Worm (Caenorhabditis elegans) whole organism, L4 larva: ENCODE data around the gene ints-7.
A peak's percentile ranks its signal among the peaks of the same experiment; 100 is the strongest.

ENCODE experiments used
- F37D6.2 ChIP-seq: sonication (generic microtip); optimal IDR thresholded peaks from 2 replicates; lab custom pipeline; 2016; ENCODE audit warnings: mild to moderate bottlenecking, missing genetic modification characterization, missing compliant biosample characterization
- Y75B8A.6 ChIP-seq: fragments of 200-800 bp; sonication (Bioruptor generic); IDR thresholded peaks from 2 replicates; pipeline ENCODE4 v1.3.6; 2022; ENCODE audit warnings: missing genetic modification reagents, missing genetic modification characterization, missing compliant biosample characterization
- ZK337.2 ChIP-seq: fragments of 200-800 bp; sonication (Bioruptor generic); IDR thresholded peaks from 2 replicates; pipeline ENCODE4 v1.3.6; 2022; ENCODE audit warnings: missing genetic modification reagents, missing genetic modification characterization, missing compliant biosample characterization
- aha-1 ChIP-seq: fragments of 150-350 bp; peaks from one replicate; lab custom pipeline; 2014; ENCODE audit warnings: missing biosample characterization, missing genetic modification characterization
- arid-1 ChIP-seq: fragments of 200-800 bp; sonication (Bioruptor generic); conservative IDR thresholded peaks from 2 replicates; pipeline ENCODE4 v1.3.6; 2022; ENCODE audit warnings: missing genetic modification reagents, missing genetic modification characterization, missing compliant biosample characterization
- ceh-44 ChIP-seq: fragments of 200-800 bp; sonication (Bioruptor generic); IDR thresholded peaks from 2 replicates; pipeline ENCODE4 v1.3.6; 2022; ENCODE audit warnings: missing genetic modification reagents, missing genetic modification characterization, missing compliant biosample characterization
- ctbp-1 ChIP-seq: fragments of 200-800 bp; sonication (Bioruptor generic); IDR thresholded peaks from 2 replicates; pipeline ENCODE4 v1.3.6; 2022; ENCODE audit warnings: missing genetic modification reagents, missing genetic modification characterization, missing compliant biosample characterization
- daf-19 ChIP-seq: fragments of 200-800 bp; sonication (Bioruptor generic); conservative IDR thresholded peaks from 2 replicates; pipeline ENCODE4 v1.3.6; 2022; ENCODE audit warnings: missing genetic modification characterization, missing compliant biosample characterization
- dve-1 ChIP-seq: sonication (generic microtip); optimal IDR thresholded peaks from 2 replicates; lab custom pipeline; 2017; ENCODE audit warnings: antibody characterized with exemption, mild to moderate bottlenecking, missing genetic modification characterization, missing compliant biosample characterization; ENCODE audit not compliant: insufficient read depth
- egl-43 ChIP-seq: fragments of 200-800 bp; sonication (Bioruptor generic); IDR thresholded peaks from 2 replicates; pipeline ENCODE4 v1.3.6; 2022; ENCODE audit warnings: missing genetic modification reagents, missing genetic modification characterization, missing compliant biosample characterization
- hif-1 ChIP-seq, 2 experiments: sonication (generic microtip); optimal IDR thresholded peaks; 2 replicates each; lab custom pipeline; 2016 to 2017; ENCODE audit warnings: missing compliant biosample characterization in 2 of 2, missing genetic modification characterization in 2 of 2, missing genetic modification reagents in 2 of 2, missing genotype in 2 of 2, mild to moderate bottlenecking in 1 of 2
- hlh-11 ChIP-seq: fragments of 200-800 bp; sonication (Bioruptor generic); optimal IDR thresholded peaks from 2 replicates; lab custom pipeline; 2018; ENCODE audit warnings: mild to moderate bottlenecking, missing genetic modification characterization, missing compliant biosample characterization
- lin-13 ChIP-seq: fragments of 150-350 bp; optimal IDR thresholded peaks from 2 replicates; lab custom pipeline; 2014; ENCODE audit warnings: missing biosample characterization, missing genetic modification reagents, missing genetic modification characterization
- lin-15B ChIP-seq: fragments of 150-350 bp; sonication (generic microtip); optimal IDR thresholded peaks from 3 replicates; lab custom pipeline; 2014; ENCODE audit warnings: missing biosample characterization, missing genetic modification characterization
- lir-3 ChIP-seq: sonication (generic microtip); optimal IDR thresholded peaks from 2 replicates; lab custom pipeline; 2016; ENCODE audit warnings: mild to moderate bottlenecking, missing genetic modification characterization, missing compliant biosample characterization
- madf-5 ChIP-seq, 2 experiments: fragments of 200-800 bp; sonication (Bioruptor generic); IDR thresholded peaks; 2 replicates each; pipeline ENCODE4 v1.3.6; 2022; ENCODE audit warnings: missing compliant biosample characterization in 2 of 2, missing genetic modification characterization in 2 of 2
- mdl-1 ChIP-seq, 2 experiments: fragments of 150-350 bp in 1 of 2; sonication (generic microtip) in 1 of 2; optimal IDR thresholded peaks; 2 replicates each; lab custom pipeline; 2014 to 2017; ENCODE audit warnings: missing biosample characterization in 2 of 2, missing genetic modification characterization in 2 of 2
- mep-1 ChIP-seq: fragments of 150-350 bp; sonication (generic microtip); optimal IDR thresholded peaks from 3 replicates; lab custom pipeline; 2014; ENCODE audit warnings: missing biosample characterization, missing genetic modification characterization
- mes-2 ChIP-seq: sonication (generic microtip); optimal IDR thresholded peaks from 2 replicates; lab custom pipeline; 2016; ENCODE audit warnings: missing genotype, mild to moderate bottlenecking, missing genetic modification characterization, missing compliant biosample characterization; ENCODE audit not compliant: poor library complexity, severe bottlenecking
- nhr-102 ChIP-seq: sonication (generic microtip); optimal IDR thresholded peaks from 2 replicates; lab custom pipeline; 2016; ENCODE audit warnings: mild to moderate bottlenecking, missing genetic modification characterization, moderate library complexity, missing compliant biosample characterization
- nhr-25 ChIP-seq: sonication (generic microtip); optimal IDR thresholded peaks from 2 replicates; lab custom pipeline; 2017; ENCODE audit warnings: missing genetic modification characterization, mild to moderate bottlenecking, missing compliant biosample characterization, antibody characterized with exemption, moderate library complexity, borderline replicate concordance; ENCODE audit not compliant: insufficient read depth
- nhr-28 ChIP-seq: fragments of 150-350 bp; optimal IDR thresholded peaks from 2 replicates; lab custom pipeline; 2014; ENCODE audit warnings: missing biosample characterization, missing genetic modification characterization
- nhr-41 ChIP-seq: fragments of 200-800 bp; sonication (Bioruptor generic); IDR thresholded peaks from 2 replicates; pipeline ENCODE4 v1.3.6; 2022; ENCODE audit warnings: missing genetic modification reagents, missing genetic modification characterization, missing compliant biosample characterization
- nhr-42 ChIP-seq: fragments of 200-800 bp; sonication (Bioruptor generic); IDR thresholded peaks from 2 replicates; pipeline ENCODE4 v1.3.6; 2022; ENCODE audit warnings: missing genetic modification characterization, missing compliant biosample characterization
- nhr-48 ChIP-seq: sonication (generic microtip); optimal IDR thresholded peaks from 2 replicates; lab custom pipeline; 2016; ENCODE audit warnings: mild to moderate bottlenecking, missing genetic modification characterization, missing compliant biosample characterization
- nhr-77 ChIP-seq: fragments of 150-350 bp; optimal IDR thresholded peaks from 2 replicates; lab custom pipeline; 2014; ENCODE audit warnings: missing biosample characterization, missing genetic modification characterization
- php-3 ChIP-seq: fragments of 200-800 bp; sonication (Bioruptor generic); IDR thresholded peaks from 2 replicates; pipeline ENCODE4 v1.3.6; 2022; ENCODE audit warnings: missing genetic modification reagents, missing genetic modification characterization, missing compliant biosample characterization
- rbr-2 ChIP-seq: sonication (generic microtip); optimal IDR thresholded peaks from 2 replicates; lab custom pipeline; 2016; ENCODE audit warnings: missing genotype, missing genetic modification characterization, missing compliant biosample characterization
- sdz-12 ChIP-seq: fragments of 200-800 bp; sonication (Bioruptor generic); optimal IDR thresholded peaks from 2 replicates; lab custom pipeline; 2018; ENCODE audit warnings: mild to moderate bottlenecking, missing genetic modification characterization, missing compliant biosample characterization
- spr-1 ChIP-seq: sonication (generic microtip); optimal IDR thresholded peaks from 2 replicates; lab custom pipeline; 2016; ENCODE audit warnings: mild to moderate bottlenecking, missing genetic modification characterization, missing compliant biosample characterization
- tag-97 ChIP-seq: fragments of 200-800 bp; sonication (Bioruptor generic); IDR thresholded peaks from 2 replicates; pipeline ENCODE4 v1.3.6; 2022; ENCODE audit warnings: missing genetic modification characterization, missing compliant biosample characterization
- tra-1 ChIP-seq: fragments of 200-800 bp; sonication (Bioruptor generic); IDR thresholded peaks from 2 replicates; pipeline ENCODE4 v1.3.6; 2022; ENCODE audit warnings: missing genetic modification reagents, missing genetic modification characterization, missing compliant biosample characterization
- unc-62 ChIP-seq, 3 experiments: fragments of 150-350 bp in 1 of 3; sonication (generic microtip); optimal IDR thresholded peaks in 2 of 3; peaks in 1 of 3; 1 replicate in 1 of 3; 2 replicates in 2 of 3; lab custom pipeline; 2014 to 2017; ENCODE audit warnings: missing biosample characterization in 3 of 3, missing genetic modification characterization in 3 of 3, missing genetic modification reagents in 3 of 3, missing genotype in 1 of 3

ints-7 gene

DNA sequence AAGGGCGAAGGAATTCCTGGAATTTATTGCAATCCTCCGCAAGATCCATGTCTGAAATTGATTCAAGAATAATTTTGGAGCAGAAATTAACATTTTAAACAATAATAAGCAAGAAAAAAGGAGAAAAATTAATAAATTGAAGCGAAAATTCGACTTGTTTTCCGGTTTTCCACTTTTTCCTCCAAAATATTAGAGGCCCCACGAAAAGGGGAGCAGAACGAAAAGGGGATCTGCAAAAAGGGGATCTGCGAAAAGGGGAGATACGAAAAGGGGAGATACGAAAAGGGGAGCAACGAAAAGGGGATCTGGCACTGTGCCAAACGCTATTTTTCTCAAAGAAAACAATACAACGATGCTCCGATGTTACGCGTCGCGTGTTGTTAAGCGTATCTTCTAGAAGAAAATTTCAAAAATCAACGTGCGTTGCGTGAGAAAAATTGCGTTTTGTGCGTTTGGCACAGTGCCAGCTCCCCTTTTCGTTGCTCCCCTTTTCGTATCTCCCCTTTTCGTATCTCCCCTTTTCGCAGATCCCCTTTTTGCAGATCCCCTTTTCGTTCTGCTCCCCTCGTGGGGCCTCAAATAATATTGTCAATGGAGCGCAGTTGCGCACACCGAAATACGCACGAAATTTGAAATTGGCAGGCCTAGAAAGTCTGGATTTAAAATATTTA lies 48.1 kb upstream of the ints-7 start, which contains the start of gene Y62F5A.12 (continued):
- peak; percentile 52 for TF ChIP-seq nhr-28 (tag; lab: Kevin White, UChicago)
- TF ChIP-seq mep-1 (tag; lab: Kevin White, UChicago) = peak; percentile 85
- TF ChIP-seq lin-15B (tag; lab: Kevin White, UChicago) = peak; percentile 39
- TF ChIP-seq ctbp-1 = peak; percentile 94
- peak; percentile 99 for TF ChIP-seq ZK337.2 (GFP tag; lab: Robert Waterston, UW)
- peak; percentile 93 for TF ChIP-seq arid-1 (GFP tag; lab: Robert Waterston, UW)
- TF ChIP-seq tra-1 (GFP tag; lab: Robert Waterston, UW) = peak; percentile 95
- peak; percentile 59 for TF ChIP-seq dve-1 (tag; lab: Kevin White, UChicago)
- 0 out of 2 replicates have a peak, but pooled peaks have one; percentile 80 for TF ChIP-seq Y75B8A.6 (GFP tag; lab: Robert Waterston, UW)
- TF ChIP-seq hif-1 (tag; optimal IDR thresholded peaks at IDR 0.05; lab: Kevin White, UChicago) = peak in 1 of 2 experiments; percentile 93
- TF ChIP-seq nhr-48 = peak; percentile 55
- peak; percentile 93 for TF ChIP-seq egl-43 (GFP tag; lab: Robert Waterston, UW)
- peak; percentile 79 for TF ChIP-seq F37D6.2
- peak; percentile 32 to 38 for TF ChIP-seq mdl-1 (tag; optimal IDR thresholded peaks at IDR 0.05; lab: Kevin White, UChicago)
- TF ChIP-seq madf-5 (GFP tag; IDR thresholded peaks at IDR 0.05; lab: Robert Waterston, UW) = peak; percentile 91 to 97
- peak; percentile 69 for TF ChIP-seq lin-13 (GFP tag; lab: Kevin White, UChicago)
- TF ChIP-seq lir-3 = peak; percentile 44
- peak; percentile 66 for TF ChIP-seq nhr-102
- peak; percentile 99 for TF ChIP-seq aha-1
- peak; percentile 81 for TF ChIP-seq nhr-77
- TF ChIP-seq hlh-11 = peak; percentile 65
- peak; percentile 88; the same call in 1 of the 2 replicates for TF ChIP-seq tag-97
- TF ChIP-seq php-3 (GFP tag; lab: Robert Waterston, UW) = peak; percentile 77
- TF ChIP-seq nhr-25 (tag; lab: Kevin White, UChicago) = peak; percentile 40
- TF ChIP-seq spr-1 = peak; percentile 66
- TF ChIP-seq mes-2 (tag; lab: Kevin White, UChicago) = peak; percentile 99
- peak; percentile 89 for TF ChIP-seq rbr-2 (tag; lab: Kevin White, UChicago)

DNA sequence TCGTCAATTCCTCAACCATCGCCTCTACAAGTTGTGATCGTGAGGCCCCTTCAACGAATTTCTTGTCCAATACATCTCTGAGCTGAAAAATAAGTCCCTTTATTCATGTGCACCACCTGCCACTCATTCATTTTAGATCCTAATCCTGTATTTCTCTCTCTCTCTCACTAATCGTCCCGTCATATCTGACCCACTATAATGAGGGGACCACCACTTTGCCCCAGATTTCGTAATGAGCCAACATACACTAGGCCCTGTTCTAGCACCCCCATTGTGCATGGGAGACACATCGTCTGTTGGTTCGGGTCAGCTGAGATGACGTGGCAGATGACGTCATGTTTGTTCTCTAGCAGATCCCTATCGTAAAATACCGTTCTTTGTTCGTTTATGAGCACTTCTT lies 47.2 kb upstream of the ints-7 start:
- TF ChIP-seq unc-62 (GFP tag; optimal IDR thresholded peaks at IDR 0.05 in 1 of 2; lab: Kevin White, UChicago) (peak in 1 of 2 experiments; percentile 26), unc-62 (tag; optimal IDR thresholded peaks at IDR 0.05; lab: Kevin White, UChicago) (no peak), nhr-41 (GFP tag; lab: Robert Waterston, UW) (no peak), aha-1 (peak; percentile 58), ceh-44 (GFP tag; lab: Robert Waterston, UW) (no peak), nhr-42 (GFP tag; lab: Robert Waterston, UW) (no peak)

DNA sequence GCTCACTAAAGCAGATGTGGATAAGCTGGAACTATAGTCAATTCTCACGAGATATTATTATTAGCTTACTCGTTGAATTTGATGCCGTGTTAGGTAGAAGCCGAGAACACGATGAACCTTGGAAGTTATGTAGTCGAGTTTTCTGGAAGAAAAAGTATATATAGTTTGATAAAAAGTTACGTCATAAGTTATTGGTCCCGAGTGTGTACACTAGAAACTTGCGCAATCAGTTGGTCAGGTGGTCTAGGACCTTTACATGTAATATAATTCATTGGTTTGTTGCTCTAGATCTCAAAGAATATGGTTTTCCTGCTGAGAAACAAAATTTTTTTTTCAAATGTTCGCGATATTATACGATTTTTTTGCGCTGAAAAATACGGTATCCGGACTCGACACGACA lies 46.7 kb upstream of the ints-7 start:
- TF ChIP-seq sdz-12 (GFP tag; lab: Kevin White, UChicago) (no peak), daf-19 (GFP tag; lab: Robert Waterston, UW) (no peak)
- TF ChIP-seq, all 104 proteins: peak for 0

DNA sequence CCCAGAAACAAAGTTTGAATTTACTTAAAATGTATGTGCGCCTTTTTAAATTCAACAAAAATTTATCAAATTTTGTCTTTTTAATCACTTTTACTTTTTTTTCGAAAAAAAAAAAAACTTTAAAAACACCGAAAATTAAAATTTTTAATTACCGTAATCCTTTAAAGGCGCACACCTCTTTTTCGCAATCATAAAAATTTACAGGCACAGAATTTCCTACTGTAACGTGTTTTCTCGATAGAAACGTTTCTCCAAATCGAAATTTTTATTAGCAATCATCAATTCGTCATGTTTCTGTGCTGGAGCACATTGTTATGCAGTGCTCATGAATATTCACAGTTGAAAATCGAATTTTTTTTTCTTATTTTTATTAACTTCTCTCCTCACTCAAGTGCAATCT lies 46.1 kb upstream of the ints-7 start:
- TF ChIP-seq madf-5 (GFP tag; IDR thresholded peaks at IDR 0.05; lab: Robert Waterston, UW) (no peak), aha-1 (peak; percentile 63)
